Worm (Caenorhabditis elegans) whole organism, L3 larva: ENCODE results near the gene irk-1.

Experiments used
- ZK546.5 ChIP-seq: sonication (generic microtip); optimal IDR thresholded peaks from 2 replicates; lab custom pipeline; 2017; ENCODE audit warnings: missing biosample characterization, missing genetic modification characterization
- ama-1 ChIP-seq: fragments of 150-350 bp; optimal IDR thresholded peaks from 2 replicates; lab custom pipeline; 2018
- ceh-16 ChIP-seq: sonication (generic microtip); optimal IDR thresholded peaks from 2 replicates; lab custom pipeline; 2017; ENCODE audit warnings: missing biosample characterization, missing genetic modification characterization
- ceh-28 ChIP-seq: fragments of 150-350 bp; optimal IDR thresholded peaks from 2 replicates; lab custom pipeline; 2014; ENCODE audit warnings: missing biosample characterization, missing genetic modification reagents, missing genetic modification characterization
- ceh-82 ChIP-seq: fragments of 150-350 bp; optimal IDR thresholded peaks from 2 replicates; lab custom pipeline; 2014; ENCODE audit warnings: missing biosample characterization, missing genetic modification characterization
- ceh-9 ChIP-seq: sonication (generic microtip); optimal IDR thresholded peaks from 2 replicates; lab custom pipeline; 2018; ENCODE audit warnings: missing biosample characterization, missing genetic modification characterization
- daf-12 ChIP-seq: fragments of 150-350 bp; optimal IDR thresholded peaks from 2 replicates; lab custom pipeline; 2014; ENCODE audit warnings: missing biosample characterization, missing genetic modification reagents, missing genetic modification characterization
- egl-27 ChIP-seq: sonication (generic microtip); optimal IDR thresholded peaks from 4 replicates; lab custom pipeline; 2017; ENCODE audit warnings: missing biosample characterization, missing genetic modification reagents, missing genetic modification characterization
- egl-5 ChIP-seq: fragments of 150-350 bp; optimal IDR thresholded peaks from 2 replicates; lab custom pipeline; 2017; ENCODE audit warnings: missing biosample characterization, missing genetic modification reagents, missing genetic modification characterization, inconsistent platforms
- elt-1 ChIP-seq: fragments of 150-350 bp; optimal IDR thresholded peaks from 2 replicates; lab custom pipeline; 2014; ENCODE audit warnings: missing biosample characterization, missing genetic modification characterization
- elt-2 ChIP-seq: sonication (generic microtip); optimal IDR thresholded peaks from 2 replicates; lab custom pipeline; 2016; ENCODE audit warnings: missing genetic modification reagents, mild to moderate bottlenecking, missing genetic modification characterization, missing compliant biosample characterization
- elt-3 ChIP-seq, 3 experiments: fragments of 150-350 bp in 1 of 3; sonication (generic microtip) in 2 of 3; optimal IDR thresholded peaks; 2 replicates in 2 of 3; 4 replicates in 1 of 3; lab custom pipeline; 2014 to 2017; ENCODE audit warnings: missing biosample characterization in 3 of 3, missing genetic modification characterization in 3 of 3
- fkh-10 ChIP-seq: sonication (generic microtip); optimal IDR thresholded peaks from 2 replicates; lab custom pipeline; 2017; ENCODE audit warnings: missing biosample characterization, missing genetic modification reagents, missing genetic modification characterization
- fkh-2 ChIP-seq: fragments of 150-350 bp; optimal IDR thresholded peaks from 2 replicates; lab custom pipeline; 2014; ENCODE audit warnings: missing biosample characterization, missing genetic modification reagents, missing genetic modification characterization
- fos-1 ChIP-seq: fragments of 150-350 bp; optimal IDR thresholded peaks from 2 replicates; lab custom pipeline; 2014; ENCODE audit warnings: missing biosample characterization, missing genetic modification characterization
- hmg-11 ChIP-seq: sonication (generic microtip); optimal IDR thresholded peaks from 2 replicates; lab custom pipeline; 2016; ENCODE audit warnings: missing genetic modification characterization, missing compliant biosample characterization
- jun-1 ChIP-seq: fragments of 150-350 bp; optimal IDR thresholded peaks from 2 replicates; lab custom pipeline; 2014; ENCODE audit warnings: missing biosample characterization, missing genetic modification reagents, missing genetic modification characterization
- lin-15B ChIP-seq: fragments of 150-350 bp; optimal IDR thresholded peaks from 2 replicates; lab custom pipeline; 2014; ENCODE audit warnings: missing biosample characterization, missing genetic modification characterization
- lin-39 ChIP-seq: fragments of 150-350 bp; optimal IDR thresholded peaks from 2 replicates; lab custom pipeline; 2018; ENCODE audit warnings: missing biosample characterization, missing genetic modification reagents, missing genetic modification characterization
- lsy-12 ChIP-seq: sonication (generic microtip); optimal IDR thresholded peaks from 2 replicates; lab custom pipeline; 2016; ENCODE audit warnings: mild to moderate bottlenecking, missing genetic modification characterization, missing compliant biosample characterization
- mdl-1 ChIP-seq: fragments of 150-350 bp; optimal IDR thresholded peaks from 2 replicates; lab custom pipeline; 2014; ENCODE audit warnings: missing biosample characterization, missing genetic modification characterization
- mml-1 ChIP-seq: fragments of 150-350 bp; sonication (generic microtip); optimal IDR thresholded peaks from 3 replicates; lab custom pipeline; 2014; ENCODE audit warnings: missing biosample characterization, missing genetic modification characterization
- nfya-1 ChIP-seq: sonication (generic microtip); optimal IDR thresholded peaks from 2 replicates; lab custom pipeline; 2017; ENCODE audit warnings: missing genetic modification characterization, mild to moderate bottlenecking, missing compliant biosample characterization, antibody characterized with exemption, moderate library complexity; ENCODE audit not compliant: insufficient read depth
- nhr-11 ChIP-seq: fragments of 150-350 bp; optimal IDR thresholded peaks from 2 replicates; lab custom pipeline; 2014; ENCODE audit warnings: missing biosample characterization, missing genetic modification characterization
- nhr-23 ChIP-seq: fragments of 150-350 bp; optimal IDR thresholded peaks from 2 replicates; lab custom pipeline; 2014; ENCODE audit warnings: missing biosample characterization, missing genetic modification reagents, missing genetic modification characterization
- nhr-237 ChIP-seq: fragments of 150-350 bp; optimal IDR thresholded peaks from 2 replicates; lab custom pipeline; 2014; ENCODE audit warnings: missing biosample characterization, missing genetic modification characterization
- nhr-25 ChIP-seq: sonication (generic microtip); optimal IDR thresholded peaks from 2 replicates; lab custom pipeline; 2017; ENCODE audit warnings: missing biosample characterization, missing genetic modification characterization
- nhr-28 ChIP-seq: fragments of 150-350 bp; optimal IDR thresholded peaks from 2 replicates; lab custom pipeline; 2014; ENCODE audit warnings: missing biosample characterization, missing genetic modification characterization
- nhr-43 ChIP-seq: sonication (generic microtip); optimal IDR thresholded peaks from 2 replicates; lab custom pipeline; 2016; ENCODE audit warnings: mild to moderate bottlenecking, missing genetic modification characterization, missing compliant biosample characterization; ENCODE audit not compliant: poor library complexity, severe bottlenecking
- nhr-67 ChIP-seq: fragments of 150-350 bp; optimal IDR thresholded peaks from 2 replicates; lab custom pipeline; 2014; ENCODE audit warnings: missing biosample characterization, missing genetic modification characterization
- nhr-76 ChIP-seq: fragments of 150-350 bp; sonication (generic microtip); optimal IDR thresholded peaks from 5 replicates; lab custom pipeline; 2014; ENCODE audit warnings: missing biosample characterization, missing genetic modification characterization
- nhr-77 ChIP-seq: fragments of 150-350 bp; optimal IDR thresholded peaks from 2 replicates; lab custom pipeline; 2014; ENCODE audit warnings: missing biosample characterization, missing genetic modification characterization
- pha-4 ChIP-seq: fragments of 150-350 bp; optimal IDR thresholded peaks from 2 replicates; lab custom pipeline; 2014; ENCODE audit warnings: missing biosample characterization, missing genetic modification reagents, missing genetic modification characterization
- pqm-1 ChIP-seq: fragments of 150-350 bp; optimal IDR thresholded peaks from 2 replicates; lab custom pipeline; 2017; ENCODE audit warnings: missing biosample characterization, missing genetic modification characterization, inconsistent platforms
- sea-2 ChIP-seq: fragments of 150-350 bp; sonication (generic microtip); optimal IDR thresholded peaks from 4 replicates; lab custom pipeline; 2014; ENCODE audit warnings: missing biosample characterization, missing genetic modification reagents, missing genetic modification characterization
- skn-1 ChIP-seq: fragments of 150-350 bp; optimal IDR thresholded peaks from 2 replicates; lab custom pipeline; 2014; ENCODE audit warnings: missing biosample characterization, missing genetic modification characterization
- snpc-4 ChIP-seq: fragments of 150-350 bp; optimal IDR thresholded peaks from 2 replicates; lab custom pipeline; 2014; ENCODE audit warnings: missing biosample characterization, missing genetic modification characterization
- tbx-2 ChIP-seq: sonication (generic microtip); optimal IDR thresholded peaks from 2 replicates; lab custom pipeline; 2016; ENCODE audit warnings: mild to moderate bottlenecking, missing genetic modification characterization, missing compliant biosample characterization
- unc-39 ChIP-seq: sonication (generic microtip); optimal IDR thresholded peaks from 4 replicates; lab custom pipeline; 2017; ENCODE audit warnings: missing biosample characterization, missing genetic modification characterization
- unc-62 ChIP-seq: fragments of 150-350 bp; sonication (generic microtip); optimal IDR thresholded peaks from 4 replicates; lab custom pipeline; 2014; ENCODE audit warnings: missing biosample characterization, missing genetic modification reagents, missing genetic modification characterization
- zag-1 ChIP-seq: fragments of 150-350 bp; optimal IDR thresholded peaks from 2 replicates; lab custom pipeline; 2014; ENCODE audit warnings: missing biosample characterization, missing genetic modification characterization
- ztf-11 ChIP-seq: fragments of 150-350 bp; optimal IDR thresholded peaks from 2 replicates; lab custom pipeline; 2014; ENCODE audit warnings: missing biosample characterization, missing genetic modification characterization
- ztf-4 ChIP-seq: fragments of 150-350 bp; optimal IDR thresholded peaks from 2 replicates; lab custom pipeline; 2014; ENCODE audit warnings: missing biosample characterization, missing genetic modification characterization

irk-1 gene

ce11 chrX:6747906-6748356 is 30.0 kb downstream of the irk-1 start:
- TF ChIP-seq pha-4 (tag; lab: Kevin White, UChicago) (peak; percentile 96), tbx-2 (tag; lab: Kevin White, UChicago) (no peak), skn-1 (tag; lab: Kevin White, UChicago) (peak; percentile 21), ZK546.5 (no peak), nhr-25 (tag; lab: Kevin White, UChicago) (peak; percentile 34), fos-1 (tag; lab: Kevin White, UChicago) (peak; percentile 80), elt-3 (tag; optimal IDR thresholded peaks at IDR 0.05; lab: Kevin White, UChicago) (peak in 1 of 3 experiments; percentile 14), mdl-1 (peak; percentile 83), elt-2 (tag; lab: Kevin White, UChicago) (peak; percentile 78), lsy-12 (tag; lab: Kevin White, UChicago) (no peak), nhr-43 (tag; lab: Kevin White, UChicago) (peak; percentile 35), nfya-1 (tag; lab: Kevin White, UChicago) (peak; percentile 30), pqm-1 (peak; percentile 95), nhr-23 (tag; lab: Kevin White, UChicago) (peak; percentile 68), jun-1 (peak; percentile 86)

- TF ChIP-seq ceh-28 = no peak
- TF ChIP-seq ztf-4 (tag; lab: Kevin White, UChicago) = no peak
- no peak for TF ChIP-seq nhr-67 (tag; lab: Kevin White, UChicago)
- TF ChIP-seq nhr-237 (tag; lab: Kevin White, UChicago) = no peak
- peak; percentile 51 for TF ChIP-seq pha-4 (tag; lab: Kevin White, UChicago)
- peak; percentile 47 for TF ChIP-seq ama-1 (lab: Kevin White, UChicago)
- no peak for TF ChIP-seq mml-1 (tag; lab: Kevin White, UChicago)
- peak; percentile 7 for TF ChIP-seq nhr-43 (tag; lab: Kevin White, UChicago)
- TF ChIP-seq mdl-1 = peak; percentile 75
- no peak for TF ChIP-seq fos-1 (tag; lab: Kevin White, UChicago)
- no peak for TF ChIP-seq ceh-16 (tag; lab: Kevin White, UChicago)
Measured at ce11 chrX:6746849-6747248, 31.1 kb downstream of the irk-1 start.

ce11 chrX:6745515-6745914 is 32.4 kb downstream of the irk-1 start:
- TF ChIP-seq egl-5 (peak; percentile 34), nhr-77 (tag; lab: Kevin White, UChicago) (no peak), ama-1 (lab: Kevin White, UChicago) (peak; percentile 71), fkh-10 (no peak), mdl-1 (peak; percentile 83), nhr-25 (tag; lab: Kevin White, UChicago) (no peak), tbx-2 (tag; lab: Kevin White, UChicago) (no peak), mml-1 (tag; lab: Kevin White, UChicago) (peak; percentile 64), zag-1 (no peak), ceh-28 (peak; percentile 37), ztf-11 (tag; lab: Kevin White, UChicago) (no peak), nhr-23 (tag; lab: Kevin White, UChicago) (peak; percentile 27), egl-27 (tag; lab: Kevin White, UChicago) (no peak), fkh-2 (tag; lab: Kevin White, UChicago) (no peak), lin-39 (no peak)

- TF ChIP-seq elt-2 (tag; lab: Kevin White, UChicago) (no peak), nhr-67 (tag; lab: Kevin White, UChicago) (no peak), sea-2 (GFP tag; lab: Kevin White, UChicago) (no peak), ztf-11 (tag; lab: Kevin White, UChicago) (no peak), nhr-28 (tag; lab: Kevin White, UChicago) (no peak), elt-1 (no peak), lin-39 (peak; percentile 66), unc-39 (tag; lab: Kevin White, UChicago) (no peak), fos-1 (tag; lab: Kevin White, UChicago) (no peak), skn-1 (tag; lab: Kevin White, UChicago) (no peak), mdl-1 (peak; percentile 36), nhr-237 (tag; lab: Kevin White, UChicago) (no peak), nhr-76 (no peak), ceh-82 (no peak), zag-1 (no peak), snpc-4 (no peak), ZK546.5 (no peak), mml-1 (tag; lab: Kevin White, UChicago) (no peak), nfya-1 (tag; lab: Kevin White, UChicago) (peak; percentile 9), tbx-2 (tag; lab: Kevin White, UChicago) (no peak), ceh-9 (tag; lab: Kevin White, UChicago) (no peak), ceh-16 (tag; lab: Kevin White, UChicago) (no peak), lin-15B (tag; lab: Kevin White, UChicago) (no peak), egl-27 (tag; lab: Kevin White, UChicago) (no peak), egl-5 (no peak), hmg-11 (tag; lab: Kevin White, UChicago) (peak; percentile 15), nhr-23 (tag; lab: Kevin White, UChicago) (no peak), elt-3 (tag; optimal IDR thresholded peaks at IDR 0.05; lab: Kevin White, UChicago) (no peak), ztf-4 (tag; lab: Kevin White, UChicago) (no peak), fkh-2 (tag; lab: Kevin White, UChicago) (no peak), daf-12 (tag; lab: Kevin White, UChicago) (no peak), nhr-11 (no peak), unc-62 (GFP tag; lab: Kevin White, UChicago) (peak; percentile 60), lsy-12 (tag; lab: Kevin White, UChicago) (no peak)
Measured at ce11 chrX:6744978-6745377, 32.9 kb downstream of the irk-1 start.
